Worm (Caenorhabditis elegans): Measurements from ENCODE around the gene B0281.1.

DNA sequence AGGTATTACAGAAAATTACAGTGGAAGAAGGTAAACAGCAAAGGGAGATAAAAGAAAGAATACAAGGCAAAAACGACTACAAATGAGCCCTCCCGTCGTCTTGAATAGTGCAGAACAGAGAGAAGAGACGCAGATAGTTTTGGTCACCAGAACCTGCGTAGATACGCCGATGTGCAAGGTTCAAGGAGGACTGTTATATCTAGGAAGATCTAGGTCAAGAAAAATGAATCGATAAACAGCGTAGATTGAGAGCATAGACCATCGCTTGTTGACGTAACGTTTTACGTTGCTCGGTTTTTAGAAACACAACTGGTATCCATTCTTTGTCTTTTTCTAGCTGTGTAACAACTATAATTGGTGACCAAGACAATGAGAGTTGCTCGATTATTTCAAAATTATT lies 12.0 kb upstream of the B0281.1 start, which contains the start of gene B0281.5:
- TF ChIP-seq flt-1 (GFP tag; IDR thresholded peaks at IDR 0.05) (no peak), tab-1 (GFP tag; IDR thresholded peaks at IDR 0.05) (no peak), ztf-29 (GFP tag; IDR thresholded peaks at IDR 0.05) (no peak), med-1 (GFP tag; optimal IDR thresholded peaks at IDR 0.05; ENCODE audit: insufficient read depth) (no peak), ref-1 (GFP tag; conservative IDR thresholded peaks at IDR 0.05) (no peak), T22C8.4 (GFP tag; IDR thresholded peaks at IDR 0.05) (no peak), cog-1 (tag; optimal IDR thresholded peaks at IDR 0.05) (no peak)
